Worm (Caenorhabditis elegans) whole organism, L4 larva: Measurements from ENCODE around the gene spc-1.

Experiments used
- F37D6.2 ChIP-seq: sonication (generic microtip); optimal IDR thresholded peaks from 2 replicates; lab custom pipeline; 2016; ENCODE audit warnings: mild to moderate bottlenecking, missing genetic modification characterization, missing compliant biosample characterization
- R02D3.7 ChIP-seq: fragments of 150-350 bp; sonication (generic microtip); optimal IDR thresholded peaks from 3 replicates; lab custom pipeline; 2014; ENCODE audit warnings: missing biosample characterization, missing genetic modification characterization
- T20F7.1 ChIP-seq: fragments of 200-800 bp; sonication (Bioruptor generic); optimal IDR thresholded peaks from 2 replicates; lab custom pipeline; 2018; ENCODE audit warnings: mild to moderate bottlenecking, missing genetic modification characterization, missing compliant biosample characterization
- T26A8.4 ChIP-seq: fragments of 200-800 bp; sonication (Bioruptor generic); IDR thresholded peaks from 2 replicates; pipeline ENCODE4 v1.3.6; 2022; ENCODE audit warnings: missing genetic modification characterization, missing compliant biosample characterization
- Y105C5A.15 ChIP-seq: fragments of 200-800 bp; sonication (Bioruptor generic); IDR thresholded peaks from 2 replicates; pipeline ENCODE4 v1.3.6; 2022; ENCODE audit warnings: missing genetic modification characterization, missing compliant biosample characterization
- Y48G9A.11 ChIP-seq: fragments of 200-800 bp; sonication (Bioruptor generic); IDR thresholded peaks from 2 replicates; pipeline ENCODE4 v1.3.6; 2022; ENCODE audit warnings: missing genetic modification reagents, missing genetic modification characterization, missing compliant biosample characterization
- Y5F2A.4 ChIP-seq: fragments of 200-800 bp; sonication (Bioruptor generic); optimal IDR thresholded peaks from 2 replicates; lab custom pipeline; 2018; ENCODE audit warnings: mild to moderate bottlenecking, missing genetic modification characterization, missing compliant biosample characterization
- Y75B8A.6 ChIP-seq: fragments of 200-800 bp; sonication (Bioruptor generic); IDR thresholded peaks from 2 replicates; pipeline ENCODE4 v1.3.6; 2022; ENCODE audit warnings: missing genetic modification reagents, missing genetic modification characterization, missing compliant biosample characterization
- arid-1 ChIP-seq: fragments of 200-800 bp; sonication (Bioruptor generic); conservative IDR thresholded peaks from 2 replicates; pipeline ENCODE4 v1.3.6; 2022; ENCODE audit warnings: missing genetic modification reagents, missing genetic modification characterization, missing compliant biosample characterization
- attf-4 ChIP-seq: sonication (generic microtip); optimal IDR thresholded peaks from 3 replicates; lab custom pipeline; 2017; ENCODE audit warnings: missing biosample characterization, missing genetic modification characterization
- ceh-28 ChIP-seq: fragments of 150-350 bp; optimal IDR thresholded peaks from 2 replicates; lab custom pipeline; 2014; ENCODE audit warnings: missing biosample characterization, missing genetic modification reagents, missing genetic modification characterization
- ceh-62 ChIP-seq: sonication (generic microtip); optimal IDR thresholded peaks from 2 replicates; lab custom pipeline; 2017; ENCODE audit warnings: missing biosample characterization, missing genetic modification characterization
- ceh-82 ChIP-seq: sonication (generic microtip); optimal IDR thresholded peaks from 2 replicates; lab custom pipeline; 2017; ENCODE audit warnings: missing biosample characterization, missing genetic modification characterization
- ctbp-1 ChIP-seq: fragments of 200-800 bp; sonication (Bioruptor generic); IDR thresholded peaks from 2 replicates; pipeline ENCODE4 v1.3.6; 2022; ENCODE audit warnings: missing genetic modification reagents, missing genetic modification characterization, missing compliant biosample characterization
- daf-16 ChIP-seq, 3 experiments: sonication (generic microtip); optimal IDR thresholded peaks; 2 replicates each; lab custom pipeline; 2016 to 2017; ENCODE audit warnings: missing genetic modification characterization in 3 of 3, missing genetic modification reagents in 3 of 3, mild to moderate bottlenecking in 2 of 3, missing compliant biosample characterization in 2 of 3, missing biosample characterization in 1 of 3, moderate library complexity in 1 of 3
- daf-19 ChIP-seq: fragments of 200-800 bp; sonication (Bioruptor generic); conservative IDR thresholded peaks from 2 replicates; pipeline ENCODE4 v1.3.6; 2022; ENCODE audit warnings: missing genetic modification characterization, missing compliant biosample characterization
- dmd-6 ChIP-seq: fragments of 200-800 bp; sonication (Bioruptor generic); IDR thresholded peaks from 2 replicates; pipeline ENCODE4 v1.3.6; 2022; ENCODE audit warnings: missing genetic modification reagents, missing genetic modification characterization, missing compliant biosample characterization
- dmd-8 ChIP-seq: fragments of 200-800 bp; sonication (Bioruptor generic); IDR thresholded peaks from 2 replicates; pipeline ENCODE4 v1.3.6; 2022; ENCODE audit warnings: missing genetic modification characterization, missing compliant biosample characterization
- dmd-9 ChIP-seq: fragments of 200-800 bp; sonication (Bioruptor generic); IDR thresholded peaks from 2 replicates; pipeline ENCODE4 v1.3.6; 2022; ENCODE audit warnings: missing genetic modification reagents, missing genetic modification characterization, missing compliant biosample characterization
- dpl-1 ChIP-seq: fragments of 150-350 bp; optimal IDR thresholded peaks from 2 replicates; lab custom pipeline; 2014; ENCODE audit warnings: missing biosample characterization, missing genetic modification reagents, missing genetic modification characterization
- dve-1 ChIP-seq: sonication (generic microtip); optimal IDR thresholded peaks from 2 replicates; lab custom pipeline; 2017; ENCODE audit warnings: antibody characterized with exemption, mild to moderate bottlenecking, missing genetic modification characterization, missing compliant biosample characterization; ENCODE audit not compliant: insufficient read depth
- gei-8 ChIP-seq: fragments of 200-800 bp; sonication (Bioruptor generic); optimal IDR thresholded peaks from 2 replicates; lab custom pipeline; 2018; ENCODE audit warnings: mild to moderate bottlenecking, missing genetic modification characterization, missing compliant biosample characterization
- hmg-1.1 ChIP-seq: fragments of 200-800 bp; sonication (Bioruptor generic); IDR thresholded peaks from 2 replicates; pipeline ENCODE4 v1.3.6; 2022; ENCODE audit warnings: missing genetic modification reagents, missing genetic modification characterization, missing compliant biosample characterization
- lim-7 ChIP-seq: fragments of 200-800 bp; sonication (Bioruptor generic); IDR thresholded peaks from 2 replicates; pipeline ENCODE4 v1.3.6; 2022; ENCODE audit warnings: missing genetic modification characterization, missing compliant biosample characterization
- lin-29 ChIP-seq: fragments of 200-800 bp; sonication (Bioruptor generic); IDR thresholded peaks from 2 replicates; pipeline ENCODE4 v1.3.6; 2022; ENCODE audit warnings: missing genetic modification reagents, missing genetic modification characterization, missing compliant biosample characterization
- lsy-2 ChIP-seq, 2 experiments: fragments of 150-350 bp in 1 of 2; sonication (generic microtip) in 1 of 2; optimal IDR thresholded peaks; 2 replicates each; lab custom pipeline; 2014 to 2017; ENCODE audit warnings: missing biosample characterization in 2 of 2, missing genetic modification characterization in 2 of 2
- madf-5 ChIP-seq, 2 experiments: fragments of 200-800 bp; sonication (Bioruptor generic); IDR thresholded peaks; 2 replicates each; pipeline ENCODE4 v1.3.6; 2022; ENCODE audit warnings: missing compliant biosample characterization in 2 of 2, missing genetic modification characterization in 2 of 2
- madf-9 ChIP-seq: fragments of 200-800 bp; sonication (Bioruptor generic); conservative IDR thresholded peaks from 2 replicates; pipeline ENCODE4 v1.3.6; 2022; ENCODE audit warnings: missing genetic modification reagents, missing genetic modification characterization, missing compliant biosample characterization
- mep-1 ChIP-seq: fragments of 150-350 bp; sonication (generic microtip); optimal IDR thresholded peaks from 3 replicates; lab custom pipeline; 2014; ENCODE audit warnings: missing biosample characterization, missing genetic modification characterization
- mes-2 ChIP-seq: sonication (generic microtip); optimal IDR thresholded peaks from 2 replicates; lab custom pipeline; 2016; ENCODE audit warnings: missing genotype, mild to moderate bottlenecking, missing genetic modification characterization, missing compliant biosample characterization; ENCODE audit not compliant: poor library complexity, severe bottlenecking
- mxl-2 ChIP-seq: fragments of 200-800 bp; sonication (Bioruptor generic); conservative IDR thresholded peaks from 2 replicates; pipeline ENCODE4 v1.3.6; 2022; ENCODE audit warnings: missing genetic modification reagents, missing genetic modification characterization, missing compliant biosample characterization
- mxl-3 ChIP-seq: fragments of 200-800 bp; sonication (Bioruptor generic); optimal IDR thresholded peaks from 2 replicates; lab custom pipeline; 2018; ENCODE audit warnings: mild to moderate bottlenecking, missing genetic modification characterization, missing compliant biosample characterization
- nhr-102 ChIP-seq: sonication (generic microtip); optimal IDR thresholded peaks from 2 replicates; lab custom pipeline; 2016; ENCODE audit warnings: mild to moderate bottlenecking, missing genetic modification characterization, moderate library complexity, missing compliant biosample characterization
- nhr-25 ChIP-seq: sonication (generic microtip); optimal IDR thresholded peaks from 2 replicates; lab custom pipeline; 2017; ENCODE audit warnings: missing genetic modification characterization, mild to moderate bottlenecking, missing compliant biosample characterization, antibody characterized with exemption, moderate library complexity, borderline replicate concordance; ENCODE audit not compliant: insufficient read depth
- nhr-41 ChIP-seq: fragments of 200-800 bp; sonication (Bioruptor generic); IDR thresholded peaks from 2 replicates; pipeline ENCODE4 v1.3.6; 2022; ENCODE audit warnings: missing genetic modification reagents, missing genetic modification characterization, missing compliant biosample characterization
- nhr-6 ChIP-seq: fragments of 150-350 bp; optimal IDR thresholded peaks from 2 replicates; lab custom pipeline; 2014; ENCODE audit warnings: missing biosample characterization, missing genetic modification characterization
- nhr-76 ChIP-seq: fragments of 150-350 bp; optimal IDR thresholded peaks from 2 replicates; lab custom pipeline; 2014; ENCODE audit warnings: missing biosample characterization, missing genetic modification characterization
- pqm-1 ChIP-seq: sonication (generic microtip); optimal IDR thresholded peaks from 2 replicates; lab custom pipeline; 2017; ENCODE audit warnings: missing biosample characterization, missing genetic modification characterization
- sdz-12 ChIP-seq: fragments of 200-800 bp; sonication (Bioruptor generic); optimal IDR thresholded peaks from 2 replicates; lab custom pipeline; 2018; ENCODE audit warnings: mild to moderate bottlenecking, missing genetic modification characterization, missing compliant biosample characterization
- set-16 ChIP-seq: fragments of 200-800 bp; sonication (Bioruptor generic); IDR thresholded peaks from 2 replicates; pipeline ENCODE4 v1.3.6; 2022; ENCODE audit warnings: missing genetic modification reagents, missing genetic modification characterization, missing compliant biosample characterization
- skn-1 ChIP-seq: fragments of 150-350 bp; optimal IDR thresholded peaks from 2 replicates; lab custom pipeline; 2014; ENCODE audit warnings: missing biosample characterization, missing genetic modification characterization
- snpc-1.2 ChIP-seq: fragments of 200-800 bp; sonication (Bioruptor generic); IDR thresholded peaks from 2 replicates; pipeline ENCODE4 v1.3.6; 2022; ENCODE audit warnings: missing genetic modification reagents, missing genetic modification characterization, missing compliant biosample characterization
- spr-3 ChIP-seq: fragments of 200-800 bp; sonication (Bioruptor generic); optimal IDR thresholded peaks from 2 replicates; lab custom pipeline; 2018; ENCODE audit warnings: mild to moderate bottlenecking, missing genetic modification characterization, missing compliant biosample characterization
- unc-130 ChIP-seq: sonication (generic microtip); optimal IDR thresholded peaks from 2 replicates; lab custom pipeline; 2016; ENCODE audit warnings: missing genetic modification reagents, missing genetic modification characterization, missing compliant biosample characterization
- unc-62 ChIP-seq, 3 experiments: fragments of 150-350 bp in 1 of 3; sonication (generic microtip); optimal IDR thresholded peaks in 2 of 3; peaks in 1 of 3; 1 replicate in 1 of 3; 2 replicates in 2 of 3; lab custom pipeline; 2014 to 2017; ENCODE audit warnings: missing biosample characterization in 3 of 3, missing genetic modification characterization in 3 of 3, missing genetic modification reagents in 3 of 3, missing genotype in 1 of 3
- vab-7 ChIP-seq: fragments of 200-800 bp; sonication (Bioruptor generic); IDR thresholded peaks from 2 replicates; pipeline ENCODE4 v1.3.6; 2022; ENCODE audit warnings: missing genetic modification reagents, missing genetic modification characterization, missing compliant biosample characterization
- zfp-2 ChIP-seq: sonication (generic microtip); optimal IDR thresholded peaks from 2 replicates; lab custom pipeline; 2016; ENCODE audit warnings: mild to moderate bottlenecking, missing genetic modification characterization, missing compliant biosample characterization
- zip-11 ChIP-seq: fragments of 200-800 bp; sonication (Bioruptor generic); IDR thresholded peaks from 2 replicates; pipeline ENCODE4 v1.3.6; 2022; ENCODE audit warnings: missing genetic modification characterization, missing compliant biosample characterization
- ztf-11 ChIP-seq: fragments of 150-350 bp; optimal IDR thresholded peaks from 2 replicates; lab custom pipeline; 2014; ENCODE audit warnings: missing biosample characterization, missing genetic modification characterization

The spc-1 gene

DNA sequence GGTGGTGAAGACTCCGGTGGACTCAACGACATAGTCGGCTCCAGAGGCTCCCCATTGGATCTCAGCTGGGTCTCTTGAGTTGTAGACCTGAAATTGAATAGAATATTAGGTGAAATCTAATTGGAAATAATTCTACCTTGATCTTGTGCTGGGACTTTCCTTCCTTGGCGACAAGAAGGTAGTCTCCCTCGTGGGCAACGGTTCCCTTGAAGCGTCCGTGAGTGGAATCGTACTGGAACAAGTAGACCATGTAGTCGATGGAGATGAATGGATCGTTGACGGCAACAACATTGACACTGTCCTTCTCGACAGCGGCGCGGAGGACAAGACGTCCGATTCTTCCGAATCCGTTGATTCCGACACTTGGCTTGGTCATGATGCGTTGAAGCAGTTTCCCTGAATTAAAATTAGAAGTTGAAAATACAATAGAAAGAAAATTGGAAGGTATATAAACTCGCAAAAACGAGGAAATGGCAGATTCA lies 13.9 kb downstream of the spc-1 start, which contains the start of gene gpd-3 (continued):
- TF ChIP-seq gei-8 (GFP tag; lab: Kevin White, UChicago) (no peak), Y75B8A.6 (GFP tag; lab: Robert Waterston, UW) (no peak), mep-1 (tag; lab: Kevin White, UChicago) (peak; percentile 60), dmd-6 (GFP tag; lab: Robert Waterston, UW) (peak; percentile 28; the same call in 1 of the 2 replicates), Y48G9A.11 (GFP tag; lab: Robert Waterston, UW) (no peak), zip-11 (GFP tag; lab: Robert Waterston, UW) (no peak), hmg-1.1 (GFP tag; lab: Robert Waterston, UW) (peak; percentile 41; the same call in 1 of the 2 replicates), lin-29 (GFP tag; lab: Robert Waterston, UW) (0 out of 2 replicates have a peak, but pooled peaks have one; percentile 27), nhr-41 (GFP tag; lab: Robert Waterston, UW) (no peak; the same call in 1 of the 2 replicates), nhr-6 (tag; lab: Kevin White, UChicago) (no peak), nhr-102 (tag; lab: Kevin White, UChicago) (peak; percentile 23), ztf-11 (tag; lab: Kevin White, UChicago) (no peak), dmd-9 (GFP tag; lab: Robert Waterston, UW) (no peak), R02D3.7 (tag; lab: Kevin White, UChicago) (no peak), unc-62 (GFP tag; optimal IDR thresholded peaks at IDR 0.05 in 1 of 2; lab: Kevin White, UChicago) (no peak), unc-62 (tag; optimal IDR thresholded peaks at IDR 0.05; lab: Kevin White, UChicago) (no peak), ceh-82 (no peak), ctbp-1 (no peak), dve-1 (tag; lab: Kevin White, UChicago) (no peak), nhr-25 (no peak), madf-9 (GFP tag; lab: Robert Waterston, UW) (0 out of 2 replicates have a peak, but pooled peaks have one; percentile 7), snpc-1.2 (GFP tag; lab: Robert Waterston, UW) (no peak), daf-16 (GFP tag; optimal IDR thresholded peaks at IDR 0.05; lab: Kevin White, UChicago) (no peak), daf-16 (tag; optimal IDR thresholded peaks at IDR 0.05; lab: Kevin White, UChicago) (peak; percentile 41), mxl-3 (GFP tag; lab: Kevin White, UChicago) (no peak), madf-5 (GFP tag; IDR thresholded peaks at IDR 0.05; lab: Robert Waterston, UW) (no peak; a peak in 1 of 4 replicates), Y105C5A.15 (no peak), set-16 (GFP tag; lab: Robert Waterston, UW) (no peak), ceh-62 (tag; lab: Kevin White, UChicago) (no peak), ceh-28 (tag; lab: Kevin White, UChicago) (no peak), zfp-2 (tag; lab: Kevin White, UChicago) (no peak), arid-1 (GFP tag; lab: Robert Waterston, UW) (peak; percentile 27; the same call in 1 of the 2 replicates), sdz-12 (GFP tag; lab: Kevin White, UChicago) (no peak), spr-3 (GFP tag; lab: Kevin White, UChicago) (no peak), dmd-8 (GFP tag; lab: Robert Waterston, UW) (peak; percentile 27; the same call in 1 of the 2 replicates), mes-2 (no peak), vab-7 (no peak), dpl-1 (GFP tag; lab: Kevin White, UChicago) (no peak), unc-130 (GFP tag; lab: Kevin White, UChicago) (no peak), T26A8.4 (peak; percentile 75), nhr-76 (tag; lab: Kevin White, UChicago) (no peak), T20F7.1 (GFP tag; lab: Kevin White, UChicago) (no peak), F37D6.2 (tag; lab: Kevin White, UChicago) (no peak), lim-7 (GFP tag; lab: Robert Waterston, UW) (no peak), Y5F2A.4 (GFP tag; lab: Kevin White, UChicago) (no peak), skn-1 (tag; lab: Kevin White, UChicago) (no peak), pqm-1 (tag; lab: Kevin White, UChicago) (no peak), daf-19 (GFP tag; lab: Robert Waterston, UW) (no peak), lsy-2 (tag; optimal IDR thresholded peaks at IDR 0.05; lab: Kevin White, UChicago) (no peak), mxl-2 (GFP tag; lab: Robert Waterston, UW) (no peak), attf-4 (tag; lab: Kevin White, UChicago) (no peak)
